Worm (Caenorhabditis elegans): ENCODE measurements around the gene ZK1307.8.

The ZK1307.8 gene

ce11 chrII:9624110-9624695 is at the start of gene ZK1307.8, which contains the start of gene dnj-20 (continued):
- TF ChIP-seq attf-4 (tag; optimal IDR thresholded peaks at IDR 0.05), result no peak
- TF ChIP-seq lin-15B (tag; optimal IDR thresholded peaks at IDR 0.05), result no peak
- no peak for TF ChIP-seq daf-12 (tag; optimal IDR thresholded peaks at IDR 0.05)
- no peak for TF ChIP-seq fkh-10 (GFP tag; optimal IDR thresholded peaks at IDR 0.05)
- no peak for TF ChIP-seq saeg-2 (GFP tag; IDR thresholded peaks at IDR 0.05)
- no peak for TF ChIP-seq nhr-42 (GFP tag; IDR thresholded peaks at IDR 0.05)
- TF ChIP-seq ceh-28 (tag; optimal IDR thresholded peaks at IDR 0.05), result no peak
- no peak for TF ChIP-seq F26F4.8 (GFP tag; conservative IDR thresholded peaks at IDR 0.05)
- no peak for TF ChIP-seq skn-1 (tag; optimal IDR thresholded peaks at IDR 0.05)
- no peak for TF ChIP-seq dve-1 (tag; optimal IDR thresholded peaks at IDR 0.05; ENCODE audit: insufficient read depth)
- no peak for TF ChIP-seq arid-1 (GFP tag; conservative IDR thresholded peaks at IDR 0.05)
- TF ChIP-seq hif-1 (tag; optimal IDR thresholded peaks at IDR 0.05), result no peak
- TF ChIP-seq F44E2.7 (GFP tag; IDR thresholded peaks at IDR 0.05), result no peak
- TF ChIP-seq madf-9 (GFP tag; conservative IDR thresholded peaks at IDR 0.05), result no peak
- no peak for TF ChIP-seq mxl-2 (GFP tag; conservative IDR thresholded peaks at IDR 0.05)
- TF ChIP-seq lir-3 (tag; optimal IDR thresholded peaks at IDR 0.05), result no peak
- peak; percentile 40 for TF ChIP-seq mes-2 (tag; optimal IDR thresholded peaks at IDR 0.05; ENCODE audit: poor library complexity, severe bottlenecking)
- no peak for TF ChIP-seq sdz-12 (GFP tag; optimal IDR thresholded peaks at IDR 0.05)
- no peak for TF ChIP-seq nhr-77 (tag; optimal IDR thresholded peaks at IDR 0.05)
- TF ChIP-seq T20F7.1 (GFP tag; optimal IDR thresholded peaks at IDR 0.05), result no peak
- no peak for TF ChIP-seq F37D6.2 (tag; optimal IDR thresholded peaks at IDR 0.05)
- peak; percentile 23 for TF ChIP-seq nhr-11 (tag; optimal IDR thresholded peaks at IDR 0.05)
- TF ChIP-seq jun-1 (tag; optimal IDR thresholded peaks at IDR 0.05), result no peak

ce11 chrII:9575670-9576069 is 48.7 kb upstream of the ZK1307.8 start, which contains the start of gene exc-7:
exc-7 (plus strand) TSS chrII:9575970.
- TF ChIP-seq unc-62 (GFP tag; optimal IDR thresholded peaks at IDR 0.05 in 1 of 2) (peak in 1 of 2 experiments; percentile 83), unc-62 (tag; optimal IDR thresholded peaks at IDR 0.05) (no peak), lin-15B (tag; optimal IDR thresholded peaks at IDR 0.05) (no peak), R02D3.7 (tag; optimal IDR thresholded peaks at IDR 0.05) (no peak), ces-1 (GFP tag; optimal IDR thresholded peaks at IDR 0.05) (no peak), ceh-62 (tag; optimal IDR thresholded peaks at IDR 0.05) (no peak)

ce11 chrII:9576707-9577106 is 47.7 kb upstream of the ZK1307.8 start:
- TF ChIP-seq hmg-1.1 (GFP tag; IDR thresholded peaks at IDR 0.05) (0 out of 2 replicates have a peak, but pooled peaks have one; percentile 32), hlh-11 (tag; optimal IDR thresholded peaks at IDR 0.05) (no peak), fkh-10 (GFP tag; optimal IDR thresholded peaks at IDR 0.05) (no peak), T26A8.4 (GFP tag; IDR thresholded peaks at IDR 0.05) (no peak)

- TF ChIP-seq zip-11 (GFP tag; IDR thresholded peaks at IDR 0.05), result no peak
- TF ChIP-seq aha-1 (tag), result no peak
- TF ChIP-seq attf-4 (tag; optimal IDR thresholded peaks at IDR 0.05), result no peak
- no peak for TF ChIP-seq lir-3 (tag; optimal IDR thresholded peaks at IDR 0.05)
- no peak for TF ChIP-seq ZK546.5 (tag; optimal IDR thresholded peaks at IDR 0.05)
- no peak for TF ChIP-seq daf-16 (GFP tag; optimal IDR thresholded peaks at IDR 0.05)
- TF ChIP-seq daf-16 (tag; optimal IDR thresholded peaks at IDR 0.05), result no peak
- TF ChIP-seq egl-43 (GFP tag; IDR thresholded peaks at IDR 0.05), result 0 out of 2 replicates have a peak, but pooled peaks have one; percentile 11
- TF ChIP-seq F49E8.2 (tag; optimal IDR thresholded peaks at IDR 0.05; ENCODE audit: borderline replicate concordance), result no peak
Measured at ce11 chrII:9577630-9578029, 46.8 kb upstream of the ZK1307.8 start.

Measured in whole organism, L4 larva.